Fruit fly (Drosophila melanogaster) whole organism, prepupa: ENCODE data around the gene CG31313.

Experiments
- CG3032 ChIP-seq: fragments of 200-800 bp; optimal IDR thresholded peaks from 2 replicates; lab custom pipeline; 2019; ENCODE audit warnings: missing biosample characterization, mild to moderate bottlenecking, missing genetic modification characterization, moderate library complexity
- Ets21C ChIP-seq: fragments of 200-800 bp; sonication (Bioruptor generic); optimal IDR thresholded peaks from 3 replicates; lab custom pipeline; 2016; ENCODE audit warnings: missing biosample characterization, missing genetic modification characterization
- OdsH ChIP-seq: fragments of 200-800 bp; sonication (Bioruptor generic); optimal IDR thresholded peaks from 3 replicates; lab custom pipeline; 2016; ENCODE audit warnings: missing biosample characterization, missing genetic modification characterization
- fd85E ChIP-seq: fragments of 200-800 bp; sonication (Bioruptor generic); optimal IDR thresholded peaks from 3 replicates; lab custom pipeline; 2016; ENCODE audit warnings: missing biosample characterization, missing genetic modification characterization

DNA sequence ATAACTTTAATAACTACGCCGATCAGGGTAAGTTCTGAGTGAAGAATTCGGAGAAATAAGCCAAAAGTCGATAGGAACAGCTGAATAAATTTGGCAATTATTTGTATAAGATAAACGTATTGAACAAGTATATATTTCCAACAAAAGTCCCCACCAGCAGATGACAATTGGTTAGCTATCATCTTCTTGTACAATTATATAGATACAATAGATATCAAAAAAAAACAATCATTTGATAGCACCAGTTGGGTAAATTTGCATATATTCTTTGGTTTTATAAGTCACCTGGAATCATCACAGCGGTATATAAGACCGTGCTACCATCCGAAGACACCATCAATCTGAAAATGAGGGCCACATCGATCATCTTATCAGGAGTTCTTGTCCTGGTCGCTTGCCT, 6.6 kb downstream of the CG31313 start, which contains the start of gene Jig:
- TF ChIP-seq fd85E (GFP tag; lab: Kevin White, UChicago) = no peak
- no peak for TF ChIP-seq OdsH (GFP tag; lab: Kevin White, UChicago)
- TF ChIP-seq Ets21C = no peak
- no peak for TF ChIP-seq CG3032
